Fruit fly (Drosophila melanogaster): ENCODE measurements around the gene EloA.

Gene EloA

dm6 chr3R:23225266-23225665, 26.1 kb upstream of the EloA start (continued):
- TF ChIP-seq CG3726 (GFP tag; IDR thresholded peaks at IDR 0.05) = no peak
- peak; percentile 75; the same call in 1 of the 2 replicates for TF ChIP-seq seq (GFP tag; IDR thresholded peaks at IDR 0.05)
- no peak for TF ChIP-seq Dp (GFP tag; optimal IDR thresholded peaks at IDR 0.05)
- peak; percentile 27 for TF ChIP-seq Asciz (GFP tag; optimal IDR thresholded peaks at IDR 0.05)
- TF ChIP-seq jing (GFP tag; optimal IDR thresholded peaks at IDR 0.05) = no peak
- TF ChIP-seq BtbVII (GFP tag; optimal IDR thresholded peaks at IDR 0.05) = peak; percentile 66
- peak; percentile 28 for TF ChIP-seq zfh2 (GFP tag; optimal IDR thresholded peaks at IDR 0.05)
- TF ChIP-seq CG1602 (GFP tag; optimal IDR thresholded peaks at IDR 0.05) = no peak
- peak; percentile 75 for TF ChIP-seq Hmr (GFP tag; optimal IDR thresholded peaks at IDR 0.05)
- peak; percentile 52 for TF ChIP-seq CG34376 (GFP tag; optimal IDR thresholded peaks at IDR 0.05)
- no peak for TF ChIP-seq dati (GFP tag; IDR thresholded peaks at IDR 0.05)
- peak; percentile 4 for TF ChIP-seq Nf-YC (tag; optimal IDR thresholded peaks at IDR 0.05)
- TF ChIP-seq Oli (tag; optimal IDR thresholded peaks at IDR 0.05) = peak; percentile 3
- peak; percentile 34 for TF ChIP-seq scrt (GFP tag; optimal IDR thresholded peaks at IDR 0.05)
- TF ChIP-seq CG4617 (GFP tag; optimal IDR thresholded peaks at IDR 0.05; ENCODE audit: borderline replicate concordance) = no peak
- peak; percentile 32 for TF ChIP-seq CG6854 (GFP tag; optimal IDR thresholded peaks at IDR 0.05)
- TF ChIP-seq dysf (GFP tag; IDR thresholded peaks at IDR 0.05) = peak; percentile 50; the same call in 1 of the 3 replicates
- TF ChIP-seq eyg (GFP tag; optimal IDR thresholded peaks at IDR 0.05) = peak; percentile 55
- TF ChIP-seq ci (GFP tag; IDR thresholded peaks at IDR 0.05) = 0 out of 3 replicates have a peak, but pooled peaks have one; percentile 23
- TF ChIP-seq CG15514 (GFP tag; optimal IDR thresholded peaks at IDR 0.05) = peak; percentile 55
- no peak for TF ChIP-seq Chrac-16 (GFP tag; optimal IDR thresholded peaks at IDR 0.05)
- peak; percentile 33 for TF ChIP-seq Bteb2 (GFP tag; optimal IDR thresholded peaks at IDR 0.05)
- peak; percentile 89 for TF ChIP-seq Med (GFP tag)
- peak; percentile 22; the same call in 1 of the 2 replicates for TF ChIP-seq HLH3B (GFP tag; IDR thresholded peaks at IDR 0.05)
- peak; percentile 36 for TF ChIP-seq pfk (GFP tag; optimal IDR thresholded peaks at IDR 0.05)
- peak; percentile 4 for TF ChIP-seq Mad (GFP tag; optimal IDR thresholded peaks at IDR 0.05)
- TF ChIP-seq CG4328 (GFP tag; optimal IDR thresholded peaks at IDR 0.05) = peak; percentile 16
- TF ChIP-seq CG17802 (tag; optimal IDR thresholded peaks at IDR 0.05) = no peak
- TF ChIP-seq Atf6 (GFP tag; IDR thresholded peaks at IDR 0.05) = peak; percentile 79
- peak; percentile 35 for TF ChIP-seq pho (GFP tag; optimal IDR thresholded peaks at IDR 0.05)
- peak; percentile 72 for TF ChIP-seq Meics (GFP tag; optimal IDR thresholded peaks at IDR 0.05)
- peak; percentile 3 for TF ChIP-seq NC2β (GFP tag; optimal IDR thresholded peaks at IDR 0.05)
- TF ChIP-seq btn (GFP tag; optimal IDR thresholded peaks at IDR 0.05) = no peak
- TF ChIP-seq CG11695 (GFP tag; IDR thresholded peaks at IDR 0.05) = no peak
- peak; percentile 29 for TF ChIP-seq mam (GFP tag; optimal IDR thresholded peaks at IDR 0.05)
- TF ChIP-seq CG6683 (GFP tag; optimal IDR thresholded peaks at IDR 0.05) = peak; percentile 1
- no peak for TF ChIP-seq vfl (GFP tag; optimal IDR thresholded peaks at IDR 0.05)
- TF ChIP-seq bcd (GFP tag; optimal IDR thresholded peaks at IDR 0.05) = peak; percentile 32
- peak in 1 of 2 experiments; percentile 15 for TF ChIP-seq dpn (GFP tag; optimal IDR thresholded peaks at IDR 0.05)
- peak; percentile 21 for TF ChIP-seq dmrt99B (tag; optimal IDR thresholded peaks at IDR 0.05)
- TF ChIP-seq ems (GFP tag; optimal IDR thresholded peaks at IDR 0.05) = peak; percentile 26
- TF ChIP-seq lab (GFP tag; optimal IDR thresholded peaks at IDR 0.05) = peak; percentile 81
- peak; percentile 10 for TF ChIP-seq Hey (tag; optimal IDR thresholded peaks at IDR 0.05)
- TF ChIP-seq nau (GFP tag; optimal IDR thresholded peaks at IDR 0.05) = peak; percentile 13
- no peak for TF ChIP-seq nerfin-1 (tag; optimal IDR thresholded peaks at IDR 0.05)
- peak; percentile 26 for TF ChIP-seq trh (GFP tag; optimal IDR thresholded peaks at IDR 0.05)
- no peak for TF ChIP-seq H15 (GFP tag; IDR thresholded peaks at IDR 0.05)
- TF ChIP-seq Stat92E (GFP tag; optimal IDR thresholded peaks at IDR 0.05) = no peak
- TF ChIP-seq NfI (GFP tag; optimal IDR thresholded peaks at IDR 0.05) = peak; percentile 24
- TF ChIP-seq wek (GFP tag; optimal IDR thresholded peaks at IDR 0.05) = peak; percentile 21
